Worm (Caenorhabditis elegans) whole organism, late embryonic: Measurements from ENCODE around the gene ced-2.

ENCODE experiments used
- C08G9.2 ChIP-seq: sonication (generic microtip); optimal IDR thresholded peaks from 2 replicates; lab custom pipeline; 2016; ENCODE audit warnings: mild to moderate bottlenecking, missing genetic modification characterization, moderate library complexity, missing compliant biosample characterization
- F13H6.1 ChIP-seq: sonication (generic microtip); optimal IDR thresholded peaks from 2 replicates; lab custom pipeline; 2016; ENCODE audit warnings: missing genetic modification characterization, missing compliant biosample characterization
- K02D7.2 ChIP-seq: sonication (generic microtip); optimal IDR thresholded peaks from 2 replicates; lab custom pipeline; 2017; ENCODE audit warnings: mild to moderate bottlenecking, missing genetic modification characterization, missing compliant biosample characterization
- T23F11.4 ChIP-seq: fragments of 200-800 bp; sonication (Bioruptor generic); optimal IDR thresholded peaks from 2 replicates; lab custom pipeline; 2018; ENCODE audit warnings: mild to moderate bottlenecking, missing genetic modification characterization, missing compliant biosample characterization
- Y22D7AL.16 ChIP-seq: sonication (generic microtip); optimal IDR thresholded peaks from 2 replicates; lab custom pipeline; 2016; ENCODE audit warnings: missing genetic modification characterization, missing compliant biosample characterization
- ceh-14 ChIP-seq: sonication (generic microtip); optimal IDR thresholded peaks from 2 replicates; lab custom pipeline; 2016; ENCODE audit warnings: missing genotype, missing genetic modification characterization, missing compliant biosample characterization
- ceh-18 ChIP-seq: sonication (generic microtip); optimal IDR thresholded peaks from 2 replicates; lab custom pipeline; 2016; ENCODE audit warnings: missing genetic modification characterization, missing compliant biosample characterization
- ceh-19 ChIP-seq: fragments of 200-800 bp; sonication (Bioruptor generic); optimal IDR thresholded peaks from 2 replicates; lab custom pipeline; 2018; ENCODE audit warnings: mild to moderate bottlenecking, missing genetic modification characterization, missing compliant biosample characterization
- ceh-2 ChIP-seq: sonication (generic microtip); optimal IDR thresholded peaks from 2 replicates; lab custom pipeline; 2016; ENCODE audit warnings: missing genotype, missing genetic modification characterization, missing compliant biosample characterization
- ceh-22 ChIP-seq: sonication (generic microtip); optimal IDR thresholded peaks from 2 replicates; lab custom pipeline; 2017; ENCODE audit warnings: missing biosample characterization, missing genetic modification characterization
- ceh-30 ChIP-seq: fragments of 150-350 bp; optimal IDR thresholded peaks from 2 replicates; lab custom pipeline; 2014; ENCODE audit warnings: missing biosample characterization, missing genetic modification characterization
- ceh-34 ChIP-seq: sonication (generic microtip); optimal IDR thresholded peaks from 2 replicates; lab custom pipeline; 2016; ENCODE audit warnings: mild to moderate bottlenecking, missing genetic modification characterization, missing compliant biosample characterization
- ceh-48 ChIP-seq: sonication (generic microtip); optimal IDR thresholded peaks from 2 replicates; lab custom pipeline; 2016; ENCODE audit warnings: missing genetic modification characterization, inconsistent platforms, missing compliant biosample characterization
- ceh-6 ChIP-seq: fragments of 200-800 bp; sonication (Bioruptor generic); optimal IDR thresholded peaks from 2 replicates; lab custom pipeline; 2018; ENCODE audit warnings: mild to moderate bottlenecking, missing genetic modification characterization, missing compliant biosample characterization
- che-1 ChIP-seq: sonication (generic microtip); optimal IDR thresholded peaks from 2 replicates; lab custom pipeline; 2016; ENCODE audit warnings: mild to moderate bottlenecking, missing genetic modification characterization, missing compliant biosample characterization
- dve-1 ChIP-seq: sonication (generic microtip); optimal IDR thresholded peaks from 2 replicates; lab custom pipeline; 2017; ENCODE audit warnings: antibody characterized with exemption, mild to moderate bottlenecking, missing genetic modification characterization, missing compliant biosample characterization
- elt-2 ChIP-seq: sonication (generic microtip); optimal IDR thresholded peaks from 2 replicates; lab custom pipeline; 2016; ENCODE audit warnings: missing genetic modification reagents, missing genetic modification characterization, missing compliant biosample characterization
- ets-4 ChIP-seq: sonication (generic microtip); optimal IDR thresholded peaks from 2 replicates; lab custom pipeline; 2016; ENCODE audit warnings: missing genetic modification characterization, missing compliant biosample characterization
- fax-1 ChIP-seq: sonication (generic microtip); optimal IDR thresholded peaks from 2 replicates; lab custom pipeline; 2016; ENCODE audit warnings: missing genotype, missing genetic modification characterization, missing compliant biosample characterization
- fkh-6 ChIP-seq: sonication (generic microtip); optimal IDR thresholded peaks from 2 replicates; lab custom pipeline; 2016; ENCODE audit warnings: missing genetic modification characterization, missing compliant biosample characterization
- hlh-13 ChIP-seq: fragments of 200-800 bp; sonication (Bioruptor generic); optimal IDR thresholded peaks from 2 replicates; lab custom pipeline; 2018; ENCODE audit warnings: mild to moderate bottlenecking, missing genetic modification characterization, missing compliant biosample characterization
- hlh-30 ChIP-seq: sonication (generic microtip); optimal IDR thresholded peaks from 2 replicates; lab custom pipeline; 2017; ENCODE audit warnings: antibody characterized with exemption, missing genetic modification characterization, missing compliant biosample characterization; ENCODE audit not compliant: insufficient read depth
- hlh-8 ChIP-seq: sonication (generic microtip); optimal IDR thresholded peaks from 2 replicates; lab custom pipeline; 2016; ENCODE audit warnings: missing genotype, missing genetic modification characterization, missing compliant biosample characterization
- lin-11 ChIP-seq: fragments of 200-800 bp; sonication (Bioruptor generic); optimal IDR thresholded peaks from 2 replicates; lab custom pipeline; 2018; ENCODE audit warnings: mild to moderate bottlenecking, missing genetic modification characterization, missing compliant biosample characterization
- madf-2 ChIP-seq: sonication (generic microtip); optimal IDR thresholded peaks from 2 replicates; lab custom pipeline; 2017; ENCODE audit warnings: missing genetic modification characterization, missing compliant biosample characterization
- nfya-1 ChIP-seq: sonication (generic microtip); optimal IDR thresholded peaks from 2 replicates; lab custom pipeline; 2017; ENCODE audit warnings: missing genetic modification characterization, mild to moderate bottlenecking, missing compliant biosample characterization, antibody characterized with exemption, moderate library complexity
- nhr-11 ChIP-seq: fragments of 150-350 bp; optimal IDR thresholded peaks from 2 replicates; lab custom pipeline; 2014; ENCODE audit warnings: missing biosample characterization, missing genetic modification characterization
- nhr-232 ChIP-seq: sonication (generic microtip); optimal IDR thresholded peaks from 2 replicates; lab custom pipeline; 2016; ENCODE audit warnings: missing genetic modification characterization, missing compliant biosample characterization
- pat-9 ChIP-seq: fragments of 200-800 bp; sonication (Bioruptor generic); optimal IDR thresholded peaks from 2 replicates; lab custom pipeline; 2018; ENCODE audit warnings: mild to moderate bottlenecking, missing genetic modification characterization, moderate library complexity, missing compliant biosample characterization
- pax-1 ChIP-seq: fragments of 150-350 bp; optimal IDR thresholded peaks from 2 replicates; lab custom pipeline; 2014; ENCODE audit warnings: missing biosample characterization, missing genetic modification characterization
- pha-2 ChIP-seq: sonication (generic microtip); optimal IDR thresholded peaks from 2 replicates; lab custom pipeline; 2017; ENCODE audit warnings: mild to moderate bottlenecking, missing genetic modification characterization, missing compliant biosample characterization
- rnt-1 ChIP-seq: sonication (generic microtip); optimal IDR thresholded peaks from 2 replicates; lab custom pipeline; 2016; ENCODE audit warnings: missing genetic modification characterization, missing compliant biosample characterization
- sdc-2 ChIP-seq: sonication (generic microtip); optimal IDR thresholded peaks from 2 replicates; lab custom pipeline; 2016; ENCODE audit warnings: missing genotype, missing genetic modification characterization, missing compliant biosample characterization
- sox-2 ChIP-seq: fragments of 200-800 bp; sonication (Bioruptor generic); IDR thresholded peaks from 2 replicates; pipeline ENCODE4 v1.3.6; 2022; ENCODE audit warnings: missing genetic modification reagents, missing genetic modification characterization, missing compliant biosample characterization
- sox-4 ChIP-seq: sonication (generic microtip); optimal IDR thresholded peaks from 2 replicates; lab custom pipeline; 2017; ENCODE audit warnings: mild to moderate bottlenecking, missing genetic modification characterization, inconsistent platforms, missing compliant biosample characterization
- unc-42 ChIP-seq: sonication (generic microtip); optimal IDR thresholded peaks from 2 replicates; lab custom pipeline; 2016; ENCODE audit warnings: missing genotype, missing genetic modification characterization, missing compliant biosample characterization
- unc-86 ChIP-seq: sonication (generic microtip); optimal IDR thresholded peaks from 2 replicates; lab custom pipeline; 2016; ENCODE audit warnings: missing genetic modification characterization, missing compliant biosample characterization
- zip-5 ChIP-seq: sonication (generic microtip); optimal IDR thresholded peaks from 2 replicates; lab custom pipeline; 2016; ENCODE audit warnings: missing genetic modification characterization, missing compliant biosample characterization
- ztf-16 ChIP-seq: sonication (generic microtip); optimal IDR thresholded peaks from 2 replicates; lab custom pipeline; 2017; ENCODE audit warnings: missing genetic modification characterization, missing compliant biosample characterization

Gene ced-2

ce11 chrIV:1597018-1597417 is at the start of gene ced-2:
Gene ced-2, plus strand, starts transcription at chrIV:1597318.
- no peak for TF ChIP-seq C08G9.2 (tag; lab: Kevin White, UChicago)
- no peak for TF ChIP-seq elt-2 (tag; lab: Kevin White, UChicago)
- TF ChIP-seq ceh-2 (tag; lab: Kevin White, UChicago): no peak

ce11 chrIV:1548457-1548861 is 48.7 kb upstream of the ced-2 start, which contains the start of gene col-107:
Gene col-107, plus strand, starts transcription at chrIV:1548721.
- TF ChIP-seq ets-4: no peak
- peak; percentile 7 for TF ChIP-seq nfya-1 (tag; lab: Kevin White, UChicago)
- TF ChIP-seq ceh-19 (GFP tag; lab: Kevin White, UChicago): no peak
- no peak for TF ChIP-seq hlh-30
- TF ChIP-seq K02D7.2 (tag; lab: Kevin White, UChicago): no peak
- no peak for TF ChIP-seq lin-11 (tag; lab: Kevin White, UChicago)
- TF ChIP-seq che-1: no peak
- TF ChIP-seq sdc-2 (tag; lab: Kevin White, UChicago): no peak
- TF ChIP-seq nhr-11 (tag; lab: Kevin White, UChicago): no peak
- peak; percentile 5 for TF ChIP-seq dve-1 (tag; lab: Kevin White, UChicago)
- no peak for TF ChIP-seq sox-2 (GFP tag; lab: Robert Waterston, UW)
- TF ChIP-seq hlh-8 (tag; lab: Kevin White, UChicago): no peak

ce11 chrIV:1549095-1550093 is 47.7 kb upstream of the ced-2 start:
- TF ChIP-seq ceh-14: peak; percentile 9
- peak; percentile 9 for TF ChIP-seq T23F11.4 (GFP tag; lab: Kevin White, UChicago)
- no peak for TF ChIP-seq hlh-13
- no peak for TF ChIP-seq ceh-19 (GFP tag; lab: Kevin White, UChicago)
- peak; percentile 31 for TF ChIP-seq ztf-16

ce11 chrIV:1550131-1550530 is 47.0 kb upstream of the ced-2 start, which contains the start of gene C34H4.5:
Gene C34H4.5, minus strand, starts transcription at chrIV:1550231.
- no peak for TF ChIP-seq ceh-2 (tag; lab: Kevin White, UChicago)
- no peak for TF ChIP-seq sox-4
- TF ChIP-seq ceh-14: no peak
- TF ChIP-seq Y22D7AL.16 (tag; lab: Kevin White, UChicago): no peak
- TF ChIP-seq ceh-22 (tag; lab: Kevin White, UChicago): no peak
- TF ChIP-seq fax-1: no peak
- no peak for TF ChIP-seq pat-9 (tag; lab: Kevin White, UChicago)
- no peak for TF ChIP-seq nhr-232 (tag; lab: Kevin White, UChicago)
- no peak for TF ChIP-seq ceh-30 (tag; lab: Kevin White, UChicago)
- TF ChIP-seq sox-2 (GFP tag; lab: Robert Waterston, UW): no peak
- no peak for TF ChIP-seq madf-2
- no peak for TF ChIP-seq pax-1
- TF ChIP-seq ets-4: no peak
- TF ChIP-seq zip-5: no peak
- TF ChIP-seq rnt-1 (tag; lab: Kevin White, UChicago): no peak
- TF ChIP-seq hlh-30: no peak
- TF ChIP-seq ceh-34 (tag; lab: Kevin White, UChicago): no peak
- TF ChIP-seq ceh-19 (GFP tag; lab: Kevin White, UChicago): no peak
- TF ChIP-seq lin-11 (tag; lab: Kevin White, UChicago): no peak

- TF ChIP-seq F13H6.1 (tag; lab: Kevin White, UChicago): no peak
- TF ChIP-seq ceh-34 (tag; lab: Kevin White, UChicago): no peak
- no peak for TF ChIP-seq ceh-48 (tag; lab: Kevin White, UChicago)
- TF ChIP-seq unc-86 (tag; lab: Kevin White, UChicago): no peak
- TF ChIP-seq fkh-6 (tag; lab: Kevin White, UChicago): no peak
- no peak for TF ChIP-seq ceh-18 (tag; lab: Kevin White, UChicago)
- TF ChIP-seq nfya-1 (tag; lab: Kevin White, UChicago): no peak
- no peak for TF ChIP-seq che-1
- no peak for TF ChIP-seq ceh-6 (GFP tag; lab: Kevin White, UChicago)
- no peak for TF ChIP-seq elt-2 (tag; lab: Kevin White, UChicago)
- TF ChIP-seq pha-2 (tag; lab: Kevin White, UChicago): no peak
- TF ChIP-seq unc-42: no peak
- TF ChIP-seq sdc-2 (tag; lab: Kevin White, UChicago): no peak
Observed at ce11 chrIV:1550578-1550977, 46.5 kb upstream of the ced-2 start, which contains the start of gene tag-244. Gene tag-244, plus strand, starts transcription at chrIV:1550878.
